Worm (Caenorhabditis elegans): Measurements from ENCODE around the gene T22F3.8.
"Not testable (repeated sequence)": the region's sequence is repeated elsewhere in the genome, so short reads cannot be mapped to it uniquely, and the experiment has no call there.

Gene T22F3.8

ce11 chrV:3564335-3564734, 40.9 kb downstream of the T22F3.8 start, which contains the start of gene T24A6.17:
TSS of gene T24A6.17 (minus strand) at chrV:3564435.
- not testable (repeated sequence) for TF ChIP-seq elt-3, unc-39, nhr-25 (tag; optimal IDR thresholded peaks at IDR 0.05)

ce11 chrV:3562824-3563223, 42.4 kb downstream of the T22F3.8 start, which contains the start of gene T24A6.16:
TSS of gene T24A6.16 (minus strand) at chrV:3562924.
- TF ChIP-seq elt-1, ceh-16, alr-1 (tag; optimal IDR thresholded peaks at IDR 0.05): not testable (repeated sequence)

ce11 chrV:3558744-3559143, 46.5 kb downstream of the T22F3.8 start, which contains the start of gene T24A6.1:
TSS of gene T24A6.1 (plus strand) at chrV:3559044.
- not testable (repeated sequence) for TF ChIP-seq mab-5 (tag; optimal IDR thresholded peaks at IDR 0.05); sma-9 (GFP tag; optimal IDR thresholded peaks at IDR 0.05); sma-9 (tag; optimal IDR thresholded peaks at IDR 0.05); nhr-77 (tag; optimal IDR thresholded peaks at IDR 0.05)

ce11 chrV:3557422-3557821, 47.8 kb downstream of the T22F3.8 start, which contains the start of gene grl-31:
TSS of gene grl-31 (minus strand) at chrV:3557778.
- TF ChIP-seq lsy-2 (tag; optimal IDR thresholded peaks at IDR 0.05) (no peak), ztf-1 (GFP tag; conservative IDR thresholded peaks at IDR 0.05) (no peak)

- TF ChIP-seq nhr-6 (tag; optimal IDR thresholded peaks at IDR 0.05) (no peak), elt-3 (tag; optimal IDR thresholded peaks at IDR 0.05) (no peak), alr-1 (tag; optimal IDR thresholded peaks at IDR 0.05) (no peak), nhr-23 (tag; optimal IDR thresholded peaks at IDR 0.05) (no peak), unc-39 (tag; optimal IDR thresholded peaks at IDR 0.05) (no peak), dmd-4 (tag; optimal IDR thresholded peaks at IDR 0.05) (no peak), ama-1 (optimal IDR thresholded peaks at IDR 0.05) (no peak)
These were observed 49.2 kb downstream of the T22F3.8 start, which contains the start of gene grl-30 for ce11 chrV:3555986-3556385. TSS of gene grl-30 (plus strand) at chrV:3556286.

ce11 chrV:3554869-3555268, 50.4 kb downstream of the T22F3.8 start, which contains the start of gene grl-29:
TSS of gene grl-29 (minus strand) at chrV:3555236.
- TF ChIP-seq nhr-6 (tag; optimal IDR thresholded peaks at IDR 0.05) (no peak), fos-1 (tag; optimal IDR thresholded peaks at IDR 0.05) (no peak), mab-5 (tag; optimal IDR thresholded peaks at IDR 0.05) (no peak), ztf-11 (tag; optimal IDR thresholded peaks at IDR 0.05) (no peak), snpc-4 (tag; optimal IDR thresholded peaks at IDR 0.05) (no peak), nhr-12 (tag; optimal IDR thresholded peaks at IDR 0.05) (no peak), ceh-82 (tag; optimal IDR thresholded peaks at IDR 0.05) (no peak), ztf-1 (GFP tag; conservative IDR thresholded peaks at IDR 0.05) (no peak), dmd-4 (tag; optimal IDR thresholded peaks at IDR 0.05) (no peak), alr-1 (tag; optimal IDR thresholded peaks at IDR 0.05) (no peak), aly-2 (tag; optimal IDR thresholded peaks at IDR 0.05) (no peak), unc-55 (GFP tag; optimal IDR thresholded peaks at IDR 0.05) (no peak), crh-2 (tag; optimal IDR thresholded peaks at IDR 0.05) (no peak), egl-27 (tag; optimal IDR thresholded peaks at IDR 0.05) (no peak), nhr-25 (tag; optimal IDR thresholded peaks at IDR 0.05) (no peak), nhr-11 (tag; optimal IDR thresholded peaks at IDR 0.05) (no peak), mdl-1 (tag; optimal IDR thresholded peaks at IDR 0.05) (no peak), nhr-23 (tag; optimal IDR thresholded peaks at IDR 0.05) (no peak), gmeb-1 (tag; optimal IDR thresholded peaks at IDR 0.05) (no peak)

- TF ChIP-seq F13H6.1 (tag; optimal IDR thresholded peaks at IDR 0.05), result no peak
- TF ChIP-seq R02D3.7 (tag; optimal IDR thresholded peaks at IDR 0.05), result no peak
- no peak for TF ChIP-seq lin-13 (GFP tag; optimal IDR thresholded peaks at IDR 0.05)
- no peak for TF ChIP-seq sma-3 (GFP tag; optimal IDR thresholded peaks at IDR 0.05)
- no peak for TF ChIP-seq elt-1 (tag; optimal IDR thresholded peaks at IDR 0.05)
- TF ChIP-seq lsy-2 (tag; optimal IDR thresholded peaks at IDR 0.05), result no peak
- no peak for TF ChIP-seq gmeb-1 (tag; optimal IDR thresholded peaks at IDR 0.05)
- TF ChIP-seq mab-5 (tag; optimal IDR thresholded peaks at IDR 0.05), result no peak
- no peak for TF ChIP-seq sma-9 (GFP tag; optimal IDR thresholded peaks at IDR 0.05)
- no peak for TF ChIP-seq sma-9 (tag; optimal IDR thresholded peaks at IDR 0.05)
- TF ChIP-seq nhr-6 (tag; optimal IDR thresholded peaks at IDR 0.05), result no peak
- no peak for TF ChIP-seq ztf-11 (tag; optimal IDR thresholded peaks at IDR 0.05)
- no peak for TF ChIP-seq nhr-10 (tag; optimal IDR thresholded peaks at IDR 0.05)
These were observed 52.3 kb downstream of the T22F3.8 start, which contains the start of gene T24A6.20 for ce11 chrV:3552740-3553469. TSS of gene T24A6.20 (plus strand) at chrV:3553134.

Data from whole organism, L2 larva.